Worm (Caenorhabditis elegans) whole organism, L4 larva: ENCODE data around the gene F09G2.1.

ENCODE experiments used
- ZK337.2 ChIP-seq: fragments of 200-800 bp; sonication (Bioruptor generic); IDR thresholded peaks from 2 replicates; pipeline ENCODE4 v1.3.6; 2022; ENCODE audit warnings: missing genetic modification reagents, missing genetic modification characterization, missing compliant biosample characterization
- dmd-9 ChIP-seq: fragments of 200-800 bp; sonication (Bioruptor generic); IDR thresholded peaks from 2 replicates; pipeline ENCODE4 v1.3.6; 2022; ENCODE audit warnings: missing genetic modification reagents, missing genetic modification characterization, missing compliant biosample characterization
- lim-7 ChIP-seq: fragments of 200-800 bp; sonication (Bioruptor generic); IDR thresholded peaks from 2 replicates; pipeline ENCODE4 v1.3.6; 2022; ENCODE audit warnings: missing genetic modification characterization, missing compliant biosample characterization
- mep-1 ChIP-seq: fragments of 150-350 bp; sonication (generic microtip); optimal IDR thresholded peaks from 3 replicates; lab custom pipeline; 2014; ENCODE audit warnings: missing biosample characterization, missing genetic modification characterization
- nhr-28 ChIP-seq: fragments of 150-350 bp; optimal IDR thresholded peaks from 2 replicates; lab custom pipeline; 2014; ENCODE audit warnings: missing biosample characterization, missing genetic modification characterization
- nhr-6 ChIP-seq: fragments of 150-350 bp; optimal IDR thresholded peaks from 2 replicates; lab custom pipeline; 2014; ENCODE audit warnings: missing biosample characterization, missing genetic modification characterization
- pha-4 ChIP-seq, 2 experiments: fragments of 150-350 bp in 1 of 2; fragments of 200-800 bp in 1 of 2; sonication (Bioruptor generic) in 1 of 2; IDR thresholded peaks in 1 of 2; optimal IDR thresholded peaks in 1 of 2; 2 replicates each; pipeline versions ENCODE4 v1.3.6 to Lab custom; 2014 to 2022; ENCODE audit warnings: missing genetic modification characterization in 2 of 2, missing genetic modification reagents in 2 of 2, missing biosample characterization in 1 of 2, missing compliant biosample characterization in 1 of 2
- php-3 ChIP-seq: fragments of 200-800 bp; sonication (Bioruptor generic); IDR thresholded peaks from 2 replicates; pipeline ENCODE4 v1.3.6; 2022; ENCODE audit warnings: missing genetic modification reagents, missing genetic modification characterization, missing compliant biosample characterization
- snpc-4 ChIP-seq: fragments of 150-350 bp; optimal IDR thresholded peaks from 2 replicates; lab custom pipeline; 2014; ENCODE audit warnings: missing biosample characterization, missing genetic modification characterization
- zfp-2 ChIP-seq: sonication (generic microtip); optimal IDR thresholded peaks from 2 replicates; lab custom pipeline; 2016; ENCODE audit warnings: mild to moderate bottlenecking, missing genetic modification characterization, missing compliant biosample characterization

- TF ChIP-seq mep-1 (tag; lab: Kevin White, UChicago) (no peak), dmd-9 (GFP tag; lab: Robert Waterston, UW) (no peak), nhr-6 (tag; lab: Kevin White, UChicago) (no peak), lim-7 (no peak), php-3 (GFP tag; lab: Robert Waterston, UW) (no peak), zfp-2 (tag; lab: Kevin White, UChicago) (no peak), pha-4 (GFP tag; IDR thresholded peaks at IDR 0.05; lab: Robert Waterston, UW) (no peak), pha-4 (tag; optimal IDR thresholded peaks at IDR 0.05; lab: Kevin White, UChicago) (no peak), nhr-28 (tag; lab: Kevin White, UChicago) (no peak), snpc-4 (tag; lab: Kevin White, UChicago) (no peak), ZK337.2 (GFP tag; lab: Robert Waterston, UW) (no peak)
Observed at ce11 chrV:7255095-7255494, 55.1 kb downstream of the F09G2.1 start, which contains the start of gene C05C8.8.
